Fruit fly (Drosophila melanogaster) S2 (cell line): Measurements from ENCODE around the gene Larp4B.

ENCODE experiments used
- CG8478 ChIP-seq: fragments of >200 bp; optimal IDR thresholded peaks from 2 replicates; lab custom pipeline; 2018
- CTCF ChIP-seq, 2 experiments: fragments of >200 bp; optimal IDR thresholded peaks; 2 replicates each; lab custom pipeline; 2018

- TF ChIP-seq CTCF (optimal IDR thresholded peaks at IDR 0.05; lab: Kevin White, UChicago) (no peak), CG8478 (lab: Kevin White, UChicago) (no peak)
Observed at dm6 chr3L:3179474-3179873, 45.2 kb upstream of the Larp4B start.
